Worm (Caenorhabditis elegans) whole organism, L4 larva: ENCODE results near the gene arrd-25.

Source experiments
- D1046.2 ChIP-seq: fragments of 200-800 bp; sonication (Bioruptor generic); IDR thresholded peaks from 2 replicates; pipeline ENCODE4 v1.3.6; 2022; ENCODE audit warnings: missing genetic modification characterization, missing compliant biosample characterization
- F26F4.8 ChIP-seq: fragments of 200-800 bp; sonication (Bioruptor generic); conservative IDR thresholded peaks from 2 replicates; pipeline ENCODE4 v1.3.6; 2022; ENCODE audit warnings: missing genetic modification characterization, missing compliant biosample characterization
- F37D6.2 ChIP-seq: sonication (generic microtip); optimal IDR thresholded peaks from 2 replicates; lab custom pipeline; 2016; ENCODE audit warnings: mild to moderate bottlenecking, missing genetic modification characterization, missing compliant biosample characterization
- F44E2.7 ChIP-seq: fragments of 200-800 bp; sonication (Bioruptor generic); IDR thresholded peaks from 2 replicates; pipeline ENCODE4 v2.1.2; 2022; ENCODE audit warnings: missing genetic modification characterization, missing compliant biosample characterization
- F49E8.2 ChIP-seq: sonication (generic microtip); optimal IDR thresholded peaks from 2 replicates; lab custom pipeline; 2016; ENCODE audit warnings: missing compliant biosample characterization, mild to moderate bottlenecking, missing genetic modification characterization, borderline replicate concordance
- T26A8.4 ChIP-seq: fragments of 200-800 bp; sonication (Bioruptor generic); IDR thresholded peaks from 2 replicates; pipeline ENCODE4 v1.3.6; 2022; ENCODE audit warnings: missing genetic modification characterization, missing compliant biosample characterization
- Y5F2A.4 ChIP-seq: fragments of 200-800 bp; sonication (Bioruptor generic); optimal IDR thresholded peaks from 2 replicates; lab custom pipeline; 2018; ENCODE audit warnings: mild to moderate bottlenecking, missing genetic modification characterization, missing compliant biosample characterization
- Y75B8A.6 ChIP-seq: fragments of 200-800 bp; sonication (Bioruptor generic); IDR thresholded peaks from 2 replicates; pipeline ENCODE4 v1.3.6; 2022; ENCODE audit warnings: missing genetic modification reagents, missing genetic modification characterization, missing compliant biosample characterization
- ZK546.5 ChIP-seq, 2 experiments: sonication (generic microtip); optimal IDR thresholded peaks; 2 replicates each; lab custom pipeline; 2017; ENCODE audit warnings: missing biosample characterization in 2 of 2, missing genetic modification characterization in 2 of 2
- ama-1 ChIP-seq: fragments of 150-350 bp; optimal IDR thresholded peaks from 2 replicates; lab custom pipeline; 2014; ENCODE audit warnings: inconsistent platforms, mixed read lengths
- attf-4 ChIP-seq: sonication (generic microtip); optimal IDR thresholded peaks from 3 replicates; lab custom pipeline; 2017; ENCODE audit warnings: missing biosample characterization, missing genetic modification characterization
- ceh-82 ChIP-seq: sonication (generic microtip); optimal IDR thresholded peaks from 2 replicates; lab custom pipeline; 2017; ENCODE audit warnings: missing biosample characterization, missing genetic modification characterization
- ctbp-1 ChIP-seq: fragments of 200-800 bp; sonication (Bioruptor generic); IDR thresholded peaks from 2 replicates; pipeline ENCODE4 v1.3.6; 2022; ENCODE audit warnings: missing genetic modification reagents, missing genetic modification characterization, missing compliant biosample characterization
- daf-16 ChIP-seq, 3 experiments: sonication (generic microtip); optimal IDR thresholded peaks; 2 replicates each; lab custom pipeline; 2016 to 2017; ENCODE audit warnings: missing genetic modification characterization in 3 of 3, missing genetic modification reagents in 3 of 3, mild to moderate bottlenecking in 2 of 3, missing compliant biosample characterization in 2 of 3, missing biosample characterization in 1 of 3, moderate library complexity in 1 of 3
- daf-19 ChIP-seq: fragments of 200-800 bp; sonication (Bioruptor generic); conservative IDR thresholded peaks from 2 replicates; pipeline ENCODE4 v1.3.6; 2022; ENCODE audit warnings: missing genetic modification characterization, missing compliant biosample characterization
- dve-1 ChIP-seq: sonication (generic microtip); optimal IDR thresholded peaks from 2 replicates; lab custom pipeline; 2017; ENCODE audit warnings: antibody characterized with exemption, mild to moderate bottlenecking, missing genetic modification characterization, missing compliant biosample characterization; ENCODE audit not compliant: insufficient read depth
- fkh-10 ChIP-seq: fragments of 150-350 bp; optimal IDR thresholded peaks from 2 replicates; lab custom pipeline; 2014; ENCODE audit warnings: missing biosample characterization, missing genetic modification reagents, missing genetic modification characterization
- gei-8 ChIP-seq: fragments of 200-800 bp; sonication (Bioruptor generic); optimal IDR thresholded peaks from 2 replicates; lab custom pipeline; 2018; ENCODE audit warnings: mild to moderate bottlenecking, missing genetic modification characterization, missing compliant biosample characterization
- hlh-11 ChIP-seq: fragments of 200-800 bp; sonication (Bioruptor generic); optimal IDR thresholded peaks from 2 replicates; lab custom pipeline; 2018; ENCODE audit warnings: mild to moderate bottlenecking, missing genetic modification characterization, missing compliant biosample characterization
- jun-1 ChIP-seq: fragments of 150-350 bp; optimal IDR thresholded peaks from 2 replicates; lab custom pipeline; 2014; ENCODE audit warnings: missing biosample characterization, missing genetic modification reagents, missing genetic modification characterization
- lin-1 ChIP-seq: fragments of 200-800 bp; sonication (Bioruptor generic); IDR thresholded peaks from 2 replicates; pipeline ENCODE4 v1.3.6; 2022; ENCODE audit warnings: missing genetic modification reagents, missing genetic modification characterization, missing compliant biosample characterization
- lin-39 ChIP-seq: fragments of 150-350 bp; optimal IDR thresholded peaks from 2 replicates; lab custom pipeline; 2014; ENCODE audit warnings: missing biosample characterization, missing genetic modification reagents, missing genetic modification characterization
- madf-9 ChIP-seq: fragments of 200-800 bp; sonication (Bioruptor generic); conservative IDR thresholded peaks from 2 replicates; pipeline ENCODE4 v1.3.6; 2022; ENCODE audit warnings: missing genetic modification reagents, missing genetic modification characterization, missing compliant biosample characterization
- mep-1 ChIP-seq: fragments of 150-350 bp; sonication (generic microtip); optimal IDR thresholded peaks from 3 replicates; lab custom pipeline; 2014; ENCODE audit warnings: missing biosample characterization, missing genetic modification characterization
- mxl-2 ChIP-seq: fragments of 200-800 bp; sonication (Bioruptor generic); conservative IDR thresholded peaks from 2 replicates; pipeline ENCODE4 v1.3.6; 2022; ENCODE audit warnings: missing genetic modification reagents, missing genetic modification characterization, missing compliant biosample characterization
- mxl-3 ChIP-seq: fragments of 200-800 bp; sonication (Bioruptor generic); optimal IDR thresholded peaks from 2 replicates; lab custom pipeline; 2018; ENCODE audit warnings: mild to moderate bottlenecking, missing genetic modification characterization, missing compliant biosample characterization
- nhr-237 ChIP-seq: sonication (generic microtip); optimal IDR thresholded peaks from 2 replicates; lab custom pipeline; 2017; ENCODE audit warnings: missing biosample characterization, missing genetic modification characterization
- nhr-42 ChIP-seq: fragments of 200-800 bp; sonication (Bioruptor generic); IDR thresholded peaks from 2 replicates; pipeline ENCODE4 v1.3.6; 2022; ENCODE audit warnings: missing genetic modification characterization, missing compliant biosample characterization
- nhr-6 ChIP-seq: fragments of 150-350 bp; optimal IDR thresholded peaks from 2 replicates; lab custom pipeline; 2014; ENCODE audit warnings: missing biosample characterization, missing genetic modification characterization
- nhr-77 ChIP-seq: fragments of 150-350 bp; optimal IDR thresholded peaks from 2 replicates; lab custom pipeline; 2014; ENCODE audit warnings: missing biosample characterization, missing genetic modification characterization
- php-3 ChIP-seq: fragments of 200-800 bp; sonication (Bioruptor generic); IDR thresholded peaks from 2 replicates; pipeline ENCODE4 v1.3.6; 2022; ENCODE audit warnings: missing genetic modification reagents, missing genetic modification characterization, missing compliant biosample characterization
- rbr-2 ChIP-seq: sonication (generic microtip); optimal IDR thresholded peaks from 2 replicates; lab custom pipeline; 2016; ENCODE audit warnings: missing genotype, missing genetic modification characterization, missing compliant biosample characterization
- set-16 ChIP-seq: fragments of 200-800 bp; sonication (Bioruptor generic); IDR thresholded peaks from 2 replicates; pipeline ENCODE4 v1.3.6; 2022; ENCODE audit warnings: missing genetic modification reagents, missing genetic modification characterization, missing compliant biosample characterization
- skn-1 ChIP-seq: fragments of 150-350 bp; optimal IDR thresholded peaks from 2 replicates; lab custom pipeline; 2014; ENCODE audit warnings: missing biosample characterization, missing genetic modification characterization
- snpc-1.2 ChIP-seq: fragments of 200-800 bp; sonication (Bioruptor generic); IDR thresholded peaks from 2 replicates; pipeline ENCODE4 v1.3.6; 2022; ENCODE audit warnings: missing genetic modification reagents, missing genetic modification characterization, missing compliant biosample characterization
- unc-62 ChIP-seq, 3 experiments: fragments of 150-350 bp in 1 of 3; sonication (generic microtip); optimal IDR thresholded peaks in 2 of 3; peaks in 1 of 3; 1 replicate in 1 of 3; 2 replicates in 2 of 3; lab custom pipeline; 2014 to 2017; ENCODE audit warnings: missing biosample characterization in 3 of 3, missing genetic modification characterization in 3 of 3, missing genetic modification reagents in 3 of 3, missing genotype in 1 of 3
- vab-7 ChIP-seq: fragments of 200-800 bp; sonication (Bioruptor generic); IDR thresholded peaks from 2 replicates; pipeline ENCODE4 v1.3.6; 2022; ENCODE audit warnings: missing genetic modification reagents, missing genetic modification characterization, missing compliant biosample characterization
- ztf-11 ChIP-seq: fragments of 150-350 bp; optimal IDR thresholded peaks from 2 replicates; lab custom pipeline; 2014; ENCODE audit warnings: missing biosample characterization, missing genetic modification characterization
- ztf-7 ChIP-seq: fragments of 150-350 bp; optimal IDR thresholded peaks from 2 replicates; lab custom pipeline; 2014; ENCODE audit warnings: missing biosample characterization, missing genetic modification characterization

The arrd-25 gene

DNA sequence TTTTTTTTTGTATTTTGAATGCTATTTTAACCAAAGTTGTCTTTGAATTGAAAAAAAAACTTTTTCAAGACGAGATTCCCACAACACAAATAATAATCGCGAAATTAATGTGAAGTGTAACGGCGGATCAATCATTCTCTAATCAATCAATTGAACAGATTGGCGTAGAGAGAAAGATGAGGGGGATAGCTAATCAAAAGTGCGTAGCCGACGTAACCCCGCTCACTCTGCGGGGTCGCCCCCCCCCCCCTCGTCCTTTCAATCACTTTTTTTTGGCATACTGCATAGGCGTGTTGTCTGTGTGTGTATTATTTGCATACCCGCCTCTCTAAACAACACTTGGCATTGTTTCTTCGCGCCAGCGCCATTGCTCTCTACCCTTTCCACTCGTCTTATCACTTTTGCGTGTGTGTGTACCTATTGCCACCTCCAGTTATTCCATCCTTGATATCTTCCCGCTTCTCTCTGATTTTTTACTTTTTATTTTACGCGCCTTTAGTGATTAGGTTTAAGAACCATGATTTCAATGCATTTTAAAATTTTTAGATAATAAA, 9.1 kb upstream of the arrd-25 start (continued):
- no peak for TF ChIP-seq vab-7 (GFP tag; lab: Robert Waterston, UW)
- no peak for TF ChIP-seq D1046.2 (GFP tag; lab: Robert Waterston, UW)
- no peak for TF ChIP-seq madf-9 (GFP tag; lab: Robert Waterston, UW)
- peak; percentile 47 for TF ChIP-seq mxl-3
- no peak for TF ChIP-seq php-3
- TF ChIP-seq gei-8 (GFP tag; lab: Kevin White, UChicago): no peak
- peak; percentile 1 for TF ChIP-seq dve-1 (tag; lab: Kevin White, UChicago)
- TF ChIP-seq unc-62 (GFP tag; optimal IDR thresholded peaks at IDR 0.05 in 1 of 2; lab: Kevin White, UChicago): no peak
- TF ChIP-seq unc-62 (tag; optimal IDR thresholded peaks at IDR 0.05; lab: Kevin White, UChicago): no peak

DNA sequence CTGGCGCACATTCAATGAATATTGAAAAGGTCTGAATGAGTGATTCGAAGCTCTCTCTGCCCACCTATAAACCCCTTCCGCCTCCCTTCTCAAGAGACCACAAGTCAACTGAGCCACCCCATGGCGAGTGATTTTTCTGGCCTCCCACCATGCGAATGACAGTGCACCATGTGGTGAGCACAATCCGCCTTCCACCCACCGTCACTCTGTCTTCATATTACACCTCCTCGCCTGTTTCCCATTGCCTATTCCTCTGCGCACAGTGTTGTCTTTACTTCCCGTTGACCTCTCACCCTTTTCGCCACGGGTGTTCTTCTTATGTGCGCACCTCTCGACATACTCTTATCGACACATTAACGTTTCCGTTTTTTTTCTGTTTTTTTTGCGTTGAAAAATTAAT, 6.7 kb upstream of the arrd-25 start:
- no peak for TF ChIP-seq mxl-2 (GFP tag; lab: Robert Waterston, UW)
- TF ChIP-seq fkh-10 (GFP tag; lab: Kevin White, UChicago): no peak
- no peak for TF ChIP-seq F26F4.8 (GFP tag; lab: Robert Waterston, UW)
- TF ChIP-seq ztf-11 (tag; lab: Kevin White, UChicago): no peak
- no peak for TF ChIP-seq ztf-7 (tag; lab: Kevin White, UChicago)
- TF ChIP-seq set-16 (GFP tag; lab: Robert Waterston, UW): no peak
- no peak for TF ChIP-seq nhr-6
- no peak for TF ChIP-seq T26A8.4 (GFP tag; lab: Robert Waterston, UW)
- TF ChIP-seq, all 104 proteins: peak for 0

DNA sequence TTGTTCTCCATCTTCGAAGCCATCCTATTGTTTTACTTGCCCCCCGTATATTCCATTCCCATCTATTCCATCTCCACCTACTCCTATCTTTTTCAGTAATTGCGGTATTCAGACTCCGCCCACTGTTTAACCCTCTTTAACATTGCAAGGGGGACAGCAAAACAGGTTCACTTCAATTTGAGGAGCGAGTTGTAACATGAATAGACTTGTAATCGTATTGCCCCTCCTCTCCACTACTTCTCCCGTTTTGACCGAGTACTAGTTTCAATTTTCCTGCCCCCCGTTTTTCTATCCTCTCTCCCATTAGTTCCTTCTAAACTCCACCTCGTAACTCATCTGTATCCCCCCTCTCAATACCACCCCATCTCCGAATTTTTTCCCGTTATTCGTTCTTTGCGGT, 5.1 kb upstream of the arrd-25 start:
- TF ChIP-seq php-3 (no peak), daf-19 (GFP tag; lab: Robert Waterston, UW) (no peak), F37D6.2 (tag; lab: Kevin White, UChicago) (no peak), ZK546.5 (tag; optimal IDR thresholded peaks at IDR 0.05; lab: Kevin White, UChicago) (no peak), lin-39 (tag; lab: Kevin White, UChicago) (no peak), daf-16 (GFP tag; optimal IDR thresholded peaks at IDR 0.05; lab: Kevin White, UChicago) (no peak), daf-16 (tag; optimal IDR thresholded peaks at IDR 0.05; lab: Kevin White, UChicago) (no peak), F49E8.2 (no peak), fkh-10 (GFP tag; lab: Kevin White, UChicago) (no peak), ctbp-1 (GFP tag; lab: Robert Waterston, UW) (no peak), skn-1 (no peak), lin-1 (no peak)

DNA sequence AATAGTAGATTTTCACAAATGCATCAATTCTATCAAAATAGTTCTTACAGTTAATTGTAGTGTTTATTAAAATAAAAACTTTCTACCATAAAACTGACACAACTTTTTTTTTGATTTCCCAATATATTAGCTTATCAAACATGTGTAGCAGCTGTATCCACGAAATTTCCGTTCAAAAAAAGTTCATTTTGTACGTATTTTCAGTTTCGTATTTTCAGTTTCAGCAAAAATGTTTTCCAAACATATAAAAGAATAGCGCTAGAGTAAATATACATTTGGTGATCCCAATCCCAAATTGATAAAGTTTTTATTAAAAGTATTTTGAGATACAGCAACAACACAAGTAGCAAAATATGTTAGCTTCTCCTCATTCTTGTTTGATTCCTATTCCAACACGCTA, 4.2 kb upstream of the arrd-25 start:
- TF ChIP-seq ZK546.5 (tag; optimal IDR thresholded peaks at IDR 0.05; lab: Kevin White, UChicago) (no peak), unc-62 (GFP tag; optimal IDR thresholded peaks at IDR 0.05 in 1 of 2; lab: Kevin White, UChicago) (peak in 1 of 2 experiments; percentile 97), unc-62 (tag; optimal IDR thresholded peaks at IDR 0.05; lab: Kevin White, UChicago) (no peak)

DNA sequence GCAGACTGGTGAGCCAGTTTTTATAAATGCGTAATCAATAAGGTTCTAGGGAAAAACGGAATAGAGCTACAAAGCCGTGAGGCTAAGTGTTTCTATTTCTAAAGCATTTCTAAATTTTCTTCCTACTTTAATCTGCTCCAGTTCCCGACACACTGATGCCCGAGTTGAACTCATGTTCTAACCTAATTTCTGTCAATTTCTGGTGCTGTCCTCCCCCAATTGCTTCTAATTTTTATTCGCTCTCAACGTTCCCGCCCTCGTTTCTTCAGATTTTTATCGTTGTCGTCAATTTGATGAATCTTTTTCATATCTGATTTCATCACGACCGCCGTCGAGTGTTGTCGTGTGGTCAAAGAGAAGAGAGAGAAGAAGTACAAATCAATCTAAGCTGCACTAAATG, 3.7 kb upstream of the arrd-25 start:
- TF ChIP-seq attf-4 (tag; lab: Kevin White, UChicago): no peak
- no peak for TF ChIP-seq lin-1
- TF ChIP-seq ZK546.5 (tag; optimal IDR thresholded peaks at IDR 0.05; lab: Kevin White, UChicago): no peak
- TF ChIP-seq nhr-42 (GFP tag; lab: Robert Waterston, UW): no peak
- no peak for TF ChIP-seq rbr-2 (tag; lab: Kevin White, UChicago)
- TF ChIP-seq Y5F2A.4 (GFP tag; lab: Kevin White, UChicago): no peak
- no peak for TF ChIP-seq hlh-11
- TF ChIP-seq nhr-237 (tag; lab: Kevin White, UChicago): no peak
- TF ChIP-seq mep-1 (tag; lab: Kevin White, UChicago): no peak
- TF ChIP-seq snpc-1.2: no peak
- no peak for TF ChIP-seq jun-1 (tag; lab: Kevin White, UChicago)
- no peak for TF ChIP-seq ceh-82
- no peak for TF ChIP-seq ama-1
- no peak for TF ChIP-seq nhr-77 (tag; lab: Kevin White, UChicago)
- no peak for TF ChIP-seq F44E2.7 (GFP tag; lab: Robert Waterston, UW)
- no peak for TF ChIP-seq Y75B8A.6
